Worm (Caenorhabditis elegans) whole organism, L4 larva: Measurements from ENCODE around the gene Y39A1A.17.
A peak's percentile ranks its signal among the peaks of the same experiment; 100 is the strongest.

Source experiments
- F10B5.3 ChIP-seq: sonication (generic microtip); optimal IDR thresholded peaks from 2 replicates; lab custom pipeline; 2016; ENCODE audit warnings: mild to moderate bottlenecking, missing genetic modification characterization, missing compliant biosample characterization
- Y48G9A.11 ChIP-seq: fragments of 200-800 bp; sonication (Bioruptor generic); IDR thresholded peaks from 2 replicates; pipeline ENCODE4 v1.3.6; 2022; ENCODE audit warnings: missing genetic modification reagents, missing genetic modification characterization, missing compliant biosample characterization
- Y5F2A.4 ChIP-seq: fragments of 200-800 bp; sonication (Bioruptor generic); optimal IDR thresholded peaks from 2 replicates; lab custom pipeline; 2018; ENCODE audit warnings: mild to moderate bottlenecking, missing genetic modification characterization, missing compliant biosample characterization
- ZK546.5 ChIP-seq, 2 experiments: sonication (generic microtip); optimal IDR thresholded peaks; 2 replicates each; lab custom pipeline; 2017; ENCODE audit warnings: missing biosample characterization in 2 of 2, missing genetic modification characterization in 2 of 2
- aha-1 ChIP-seq: fragments of 150-350 bp; peaks from one replicate; lab custom pipeline; 2014; ENCODE audit warnings: missing biosample characterization, missing genetic modification characterization
- arid-1 ChIP-seq: fragments of 200-800 bp; sonication (Bioruptor generic); conservative IDR thresholded peaks from 2 replicates; pipeline ENCODE4 v1.3.6; 2022; ENCODE audit warnings: missing genetic modification reagents, missing genetic modification characterization, missing compliant biosample characterization
- ceh-32 ChIP-seq: sonication (generic microtip); optimal IDR thresholded peaks from 2 replicates; lab custom pipeline; 2016; ENCODE audit warnings: mild to moderate bottlenecking, missing genetic modification characterization, missing compliant biosample characterization; ENCODE audit not compliant: poor library complexity
- ceh-44 ChIP-seq: fragments of 200-800 bp; sonication (Bioruptor generic); IDR thresholded peaks from 2 replicates; pipeline ENCODE4 v1.3.6; 2022; ENCODE audit warnings: missing genetic modification reagents, missing genetic modification characterization, missing compliant biosample characterization
- ctbp-1 ChIP-seq: fragments of 200-800 bp; sonication (Bioruptor generic); IDR thresholded peaks from 2 replicates; pipeline ENCODE4 v1.3.6; 2022; ENCODE audit warnings: missing genetic modification reagents, missing genetic modification characterization, missing compliant biosample characterization
- daf-16 ChIP-seq, 3 experiments: sonication (generic microtip); optimal IDR thresholded peaks; 2 replicates each; lab custom pipeline; 2016 to 2017; ENCODE audit warnings: missing genetic modification characterization in 3 of 3, missing genetic modification reagents in 3 of 3, mild to moderate bottlenecking in 2 of 3, missing compliant biosample characterization in 2 of 3, missing biosample characterization in 1 of 3, moderate library complexity in 1 of 3
- daf-8 ChIP-seq: fragments of 200-800 bp; sonication (Bioruptor generic); IDR thresholded peaks from 2 replicates; pipeline ENCODE4 v1.3.6; 2022; ENCODE audit warnings: missing genetic modification characterization, missing compliant biosample characterization
- dmd-6 ChIP-seq: fragments of 200-800 bp; sonication (Bioruptor generic); IDR thresholded peaks from 2 replicates; pipeline ENCODE4 v1.3.6; 2022; ENCODE audit warnings: missing genetic modification reagents, missing genetic modification characterization, missing compliant biosample characterization
- dpl-1 ChIP-seq: fragments of 150-350 bp; optimal IDR thresholded peaks from 2 replicates; lab custom pipeline; 2014; ENCODE audit warnings: missing biosample characterization, missing genetic modification reagents, missing genetic modification characterization
- dve-1 ChIP-seq: sonication (generic microtip); optimal IDR thresholded peaks from 2 replicates; lab custom pipeline; 2017; ENCODE audit warnings: antibody characterized with exemption, mild to moderate bottlenecking, missing genetic modification characterization, missing compliant biosample characterization; ENCODE audit not compliant: insufficient read depth
- egl-27 ChIP-seq: sonication (generic microtip); optimal IDR thresholded peaks from 3 replicates; lab custom pipeline; 2017; ENCODE audit warnings: missing biosample characterization, missing genetic modification reagents, missing genetic modification characterization
- egl-43 ChIP-seq: fragments of 200-800 bp; sonication (Bioruptor generic); IDR thresholded peaks from 2 replicates; pipeline ENCODE4 v1.3.6; 2022; ENCODE audit warnings: missing genetic modification reagents, missing genetic modification characterization, missing compliant biosample characterization
- fkh-10 ChIP-seq: fragments of 150-350 bp; optimal IDR thresholded peaks from 2 replicates; lab custom pipeline; 2014; ENCODE audit warnings: missing biosample characterization, missing genetic modification reagents, missing genetic modification characterization
- hlh-30 ChIP-seq: sonication (generic microtip); optimal IDR thresholded peaks from 2 replicates; lab custom pipeline; 2017; ENCODE audit warnings: antibody characterized with exemption, mild to moderate bottlenecking, missing genetic modification characterization, missing compliant biosample characterization; ENCODE audit not compliant: insufficient read depth
- lim-7 ChIP-seq: fragments of 200-800 bp; sonication (Bioruptor generic); IDR thresholded peaks from 2 replicates; pipeline ENCODE4 v1.3.6; 2022; ENCODE audit warnings: missing genetic modification characterization, missing compliant biosample characterization
- lin-13 ChIP-seq: fragments of 150-350 bp; optimal IDR thresholded peaks from 2 replicates; lab custom pipeline; 2014; ENCODE audit warnings: missing biosample characterization, missing genetic modification reagents, missing genetic modification characterization
- lin-38 ChIP-seq: fragments of 200-800 bp; sonication (Bioruptor generic); IDR thresholded peaks from 2 replicates; pipeline ENCODE4 v1.3.6; 2022; ENCODE audit warnings: missing genetic modification reagents, missing genetic modification characterization, missing compliant biosample characterization
- lsy-2 ChIP-seq, 2 experiments: fragments of 150-350 bp in 1 of 2; sonication (generic microtip) in 1 of 2; optimal IDR thresholded peaks; 2 replicates each; lab custom pipeline; 2014 to 2017; ENCODE audit warnings: missing biosample characterization in 2 of 2, missing genetic modification characterization in 2 of 2
- mep-1 ChIP-seq: fragments of 150-350 bp; sonication (generic microtip); optimal IDR thresholded peaks from 3 replicates; lab custom pipeline; 2014; ENCODE audit warnings: missing biosample characterization, missing genetic modification characterization
- mes-2 ChIP-seq: sonication (generic microtip); optimal IDR thresholded peaks from 2 replicates; lab custom pipeline; 2016; ENCODE audit warnings: missing genotype, mild to moderate bottlenecking, missing genetic modification characterization, missing compliant biosample characterization; ENCODE audit not compliant: poor library complexity, severe bottlenecking
- nhr-10 ChIP-seq: fragments of 150-350 bp; optimal IDR thresholded peaks from 2 replicates; lab custom pipeline; 2014; ENCODE audit warnings: missing biosample characterization, missing genetic modification characterization
- nhr-102 ChIP-seq: sonication (generic microtip); optimal IDR thresholded peaks from 2 replicates; lab custom pipeline; 2016; ENCODE audit warnings: mild to moderate bottlenecking, missing genetic modification characterization, moderate library complexity, missing compliant biosample characterization
- nhr-11 ChIP-seq: fragments of 150-350 bp; optimal IDR thresholded peaks from 2 replicates; lab custom pipeline; 2014; ENCODE audit warnings: missing biosample characterization, missing genetic modification characterization
- nhr-111 ChIP-seq: fragments of 200-800 bp; sonication (Bioruptor generic); optimal IDR thresholded peaks from 2 replicates; lab custom pipeline; 2018; ENCODE audit warnings: mild to moderate bottlenecking, missing genetic modification characterization, missing compliant biosample characterization
- nhr-237 ChIP-seq: sonication (generic microtip); optimal IDR thresholded peaks from 2 replicates; lab custom pipeline; 2017; ENCODE audit warnings: missing biosample characterization, missing genetic modification characterization
- nhr-25 ChIP-seq: sonication (generic microtip); optimal IDR thresholded peaks from 2 replicates; lab custom pipeline; 2017; ENCODE audit warnings: missing genetic modification characterization, mild to moderate bottlenecking, missing compliant biosample characterization, antibody characterized with exemption, moderate library complexity, borderline replicate concordance; ENCODE audit not compliant: insufficient read depth
- nhr-28 ChIP-seq: fragments of 150-350 bp; optimal IDR thresholded peaks from 2 replicates; lab custom pipeline; 2014; ENCODE audit warnings: missing biosample characterization, missing genetic modification characterization
- nhr-42 ChIP-seq: fragments of 200-800 bp; sonication (Bioruptor generic); IDR thresholded peaks from 2 replicates; pipeline ENCODE4 v1.3.6; 2022; ENCODE audit warnings: missing genetic modification characterization, missing compliant biosample characterization
- nhr-76 ChIP-seq: fragments of 150-350 bp; optimal IDR thresholded peaks from 2 replicates; lab custom pipeline; 2014; ENCODE audit warnings: missing biosample characterization, missing genetic modification characterization
- nhr-77 ChIP-seq: fragments of 150-350 bp; optimal IDR thresholded peaks from 2 replicates; lab custom pipeline; 2014; ENCODE audit warnings: missing biosample characterization, missing genetic modification characterization
- pha-4 ChIP-seq, 2 experiments: fragments of 150-350 bp in 1 of 2; fragments of 200-800 bp in 1 of 2; sonication (Bioruptor generic) in 1 of 2; IDR thresholded peaks in 1 of 2; optimal IDR thresholded peaks in 1 of 2; 2 replicates each; pipeline versions ENCODE4 v1.3.6 to Lab custom; 2014 to 2022; ENCODE audit warnings: missing genetic modification characterization in 2 of 2, missing genetic modification reagents in 2 of 2, missing biosample characterization in 1 of 2, missing compliant biosample characterization in 1 of 2
- php-3 ChIP-seq: fragments of 200-800 bp; sonication (Bioruptor generic); IDR thresholded peaks from 2 replicates; pipeline ENCODE4 v1.3.6; 2022; ENCODE audit warnings: missing genetic modification reagents, missing genetic modification characterization, missing compliant biosample characterization
- pqm-1 ChIP-seq: sonication (generic microtip); optimal IDR thresholded peaks from 2 replicates; lab custom pipeline; 2017; ENCODE audit warnings: missing biosample characterization, missing genetic modification characterization
- saeg-2 ChIP-seq: fragments of 200-800 bp; sonication (Bioruptor generic); IDR thresholded peaks from 2 replicates; pipeline ENCODE4 v1.3.6; 2022; ENCODE audit warnings: missing genetic modification reagents, missing genetic modification characterization, missing compliant biosample characterization
- set-16 ChIP-seq: fragments of 200-800 bp; sonication (Bioruptor generic); IDR thresholded peaks from 2 replicates; pipeline ENCODE4 v1.3.6; 2022; ENCODE audit warnings: missing genetic modification reagents, missing genetic modification characterization, missing compliant biosample characterization
- snpc-1.2 ChIP-seq: fragments of 200-800 bp; sonication (Bioruptor generic); IDR thresholded peaks from 2 replicates; pipeline ENCODE4 v1.3.6; 2022; ENCODE audit warnings: missing genetic modification reagents, missing genetic modification characterization, missing compliant biosample characterization
- tra-1 ChIP-seq: fragments of 200-800 bp; sonication (Bioruptor generic); IDR thresholded peaks from 2 replicates; pipeline ENCODE4 v1.3.6; 2022; ENCODE audit warnings: missing genetic modification reagents, missing genetic modification characterization, missing compliant biosample characterization
- unc-39 ChIP-seq: sonication (generic microtip); optimal IDR thresholded peaks from 2 replicates; lab custom pipeline; 2017; ENCODE audit warnings: missing biosample characterization, missing genetic modification characterization
- unc-62 ChIP-seq, 3 experiments: fragments of 150-350 bp in 1 of 3; sonication (generic microtip); optimal IDR thresholded peaks in 2 of 3; peaks in 1 of 3; 1 replicate in 1 of 3; 2 replicates in 2 of 3; lab custom pipeline; 2014 to 2017; ENCODE audit warnings: missing biosample characterization in 3 of 3, missing genetic modification characterization in 3 of 3, missing genetic modification reagents in 3 of 3, missing genotype in 1 of 3
- zag-1 ChIP-seq: fragments of 150-350 bp; optimal IDR thresholded peaks from 2 replicates; lab custom pipeline; 2014; ENCODE audit warnings: missing biosample characterization, missing genetic modification characterization
- zip-11 ChIP-seq: fragments of 200-800 bp; sonication (Bioruptor generic); IDR thresholded peaks from 2 replicates; pipeline ENCODE4 v1.3.6; 2022; ENCODE audit warnings: missing genetic modification characterization, missing compliant biosample characterization
- ztf-7 ChIP-seq: fragments of 150-350 bp; optimal IDR thresholded peaks from 2 replicates; lab custom pipeline; 2014; ENCODE audit warnings: missing biosample characterization, missing genetic modification characterization

The Y39A1A.17 gene

ce11 chrIII:10646094-10646493, 44.8 kb downstream of the Y39A1A.17 start, which contains the start of gene orc-4:
orc-4 (plus strand) TSS chrIII:10646170.
- no peak for TF ChIP-seq daf-16 (GFP tag; optimal IDR thresholded peaks at IDR 0.05; lab: Kevin White, UChicago)
- TF ChIP-seq daf-16 (tag; optimal IDR thresholded peaks at IDR 0.05; lab: Kevin White, UChicago), result peak; percentile 16
- peak; percentile 84 for TF ChIP-seq lin-38 (GFP tag; lab: Robert Waterston, UW)
- TF ChIP-seq mes-2 (tag; lab: Kevin White, UChicago), result peak; percentile 37
- TF ChIP-seq nhr-42 (GFP tag; lab: Robert Waterston, UW), result no peak
- no peak for TF ChIP-seq ZK546.5 (tag; optimal IDR thresholded peaks at IDR 0.05; lab: Kevin White, UChicago)
- no peak for TF ChIP-seq dmd-6 (GFP tag; lab: Robert Waterston, UW)
- TF ChIP-seq unc-39, result no peak
- no peak for TF ChIP-seq daf-8 (GFP tag; lab: Robert Waterston, UW)
- no peak for TF ChIP-seq lim-7 (GFP tag; lab: Robert Waterston, UW)
- TF ChIP-seq lsy-2 (tag; optimal IDR thresholded peaks at IDR 0.05; lab: Kevin White, UChicago), result peak in 1 of 2 experiments; percentile 16
- TF ChIP-seq ceh-32 (tag; lab: Kevin White, UChicago), result no peak
- no peak for TF ChIP-seq nhr-76 (tag; lab: Kevin White, UChicago)
- TF ChIP-seq pqm-1 (tag; lab: Kevin White, UChicago), result no peak
- TF ChIP-seq php-3, result no peak
- no peak for TF ChIP-seq fkh-10 (GFP tag; lab: Kevin White, UChicago)
- TF ChIP-seq set-16 (GFP tag; lab: Robert Waterston, UW), result no peak
- TF ChIP-seq saeg-2 (GFP tag; lab: Robert Waterston, UW), result no peak
- no peak for TF ChIP-seq nhr-10 (tag; lab: Kevin White, UChicago)
- TF ChIP-seq ceh-44, result no peak

ce11 chrIII:10642781-10643180, 48.1 kb downstream of the Y39A1A.17 start, which contains the start of the genes dhs-11 and orc-1:
dhs-11 (minus strand) TSS chrIII:10642865.
orc-1 (plus strand) TSS chrIII:10643129.
- TF ChIP-seq nhr-102 (tag; lab: Kevin White, UChicago) (no peak), nhr-237 (tag; lab: Kevin White, UChicago) (no peak), lsy-2 (tag; optimal IDR thresholded peaks at IDR 0.05; lab: Kevin White, UChicago) (peak; percentile 69 to 99), Y48G9A.11 (GFP tag; lab: Robert Waterston, UW) (no peak), Y5F2A.4 (GFP tag; lab: Kevin White, UChicago) (no peak), ztf-7 (no peak), set-16 (GFP tag; lab: Robert Waterston, UW) (no peak), nhr-11 (no peak), zip-11 (GFP tag; lab: Robert Waterston, UW) (no peak), aha-1 (tag; lab: Kevin White, UChicago) (peak; percentile 67), egl-43 (GFP tag; lab: Robert Waterston, UW) (no peak), snpc-1.2 (no peak), dpl-1 (GFP tag; lab: Kevin White, UChicago) (peak; percentile 89), nhr-28 (peak; percentile 9), arid-1 (no peak), nhr-77 (tag; lab: Kevin White, UChicago) (no peak), nhr-10 (tag; lab: Kevin White, UChicago) (no peak), mes-2 (tag; lab: Kevin White, UChicago) (peak; percentile 68), mep-1 (tag; lab: Kevin White, UChicago) (peak; percentile 26), unc-39 (no peak), tra-1 (GFP tag; lab: Robert Waterston, UW) (no peak), unc-62 (GFP tag; optimal IDR thresholded peaks at IDR 0.05 in 1 of 2; lab: Kevin White, UChicago) (no peak), unc-62 (tag; optimal IDR thresholded peaks at IDR 0.05; lab: Kevin White, UChicago) (no peak), F10B5.3 (tag; lab: Kevin White, UChicago) (no peak), ctbp-1 (GFP tag; lab: Robert Waterston, UW) (no peak), nhr-25 (no peak), pqm-1 (tag; lab: Kevin White, UChicago) (no peak), egl-27 (tag; lab: Kevin White, UChicago) (no peak), zag-1 (no peak), pha-4 (GFP tag; IDR thresholded peaks at IDR 0.05; lab: Robert Waterston, UW) (no peak), pha-4 (tag; optimal IDR thresholded peaks at IDR 0.05; lab: Kevin White, UChicago) (no peak), nhr-42 (GFP tag; lab: Robert Waterston, UW) (no peak), fkh-10 (GFP tag; lab: Kevin White, UChicago) (no peak), ceh-32 (tag; lab: Kevin White, UChicago) (no peak), lin-13 (GFP tag; lab: Kevin White, UChicago) (no peak), hlh-30 (peak; percentile 12), dve-1 (tag; lab: Kevin White, UChicago) (peak; percentile 56), nhr-111 (no peak)
